Worm (Caenorhabditis elegans): ENCODE results near the gene srv-5.

DNA sequence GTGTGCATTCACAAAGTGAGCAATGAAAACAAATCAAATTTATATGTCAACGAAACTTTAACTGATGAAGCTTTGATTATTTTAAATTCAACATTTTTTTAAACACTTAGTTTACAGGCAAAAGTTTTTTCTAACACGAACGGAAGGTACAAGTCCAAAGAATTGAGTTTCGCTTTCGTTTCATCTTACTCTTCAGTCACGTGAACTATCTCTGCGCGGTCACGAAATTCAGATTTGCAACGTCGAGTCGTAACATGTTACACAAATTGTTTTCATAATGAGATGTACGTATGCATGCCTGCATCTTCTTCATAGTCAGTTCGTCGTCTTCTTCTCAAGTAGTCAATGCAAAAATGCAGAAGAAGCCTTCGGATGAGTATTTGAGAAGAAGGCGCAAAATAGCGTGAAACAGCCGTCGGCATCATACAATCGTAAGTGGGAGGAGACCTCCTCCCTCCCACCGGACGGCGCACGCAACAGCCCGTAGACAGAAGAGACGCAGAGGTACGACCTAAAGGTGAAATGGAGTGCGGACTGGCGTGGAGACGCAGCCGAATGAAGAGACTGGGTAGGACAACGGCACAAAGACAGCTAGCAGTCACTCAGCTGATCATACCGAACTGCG is 13.2 kb downstream of the srv-5 start, which contains the start of gene coel-1:
- TF ChIP-seq ama-1 (optimal IDR thresholded peaks at IDR 0.05) = no peak
- TF ChIP-seq ceh-14 (tag; optimal IDR thresholded peaks at IDR 0.05) = no peak
- no peak for TF ChIP-seq hlh-15 (tag; optimal IDR thresholded peaks at IDR 0.05)
- no peak for TF ChIP-seq Y22D7AL.16 (tag; optimal IDR thresholded peaks at IDR 0.05)
